Worm (Caenorhabditis elegans) whole organism, late embryonic: ENCODE results near the gene F07C6.2.

Source experiments
- K09A11.1 ChIP-seq: sonication (generic microtip); optimal IDR thresholded peaks from 2 replicates; lab custom pipeline; 2017; ENCODE audit warnings: antibody characterized with exemption, mild to moderate bottlenecking, missing genetic modification characterization, missing compliant biosample characterization; ENCODE audit not compliant: insufficient read depth
- T23F11.4 ChIP-seq: fragments of 200-800 bp; sonication (Bioruptor generic); optimal IDR thresholded peaks from 2 replicates; lab custom pipeline; 2018; ENCODE audit warnings: mild to moderate bottlenecking, missing genetic modification characterization, missing compliant biosample characterization
- ahr-1 ChIP-seq: sonication (generic microtip); optimal IDR thresholded peaks from 2 replicates; lab custom pipeline; 2016; ENCODE audit warnings: missing genetic modification characterization, missing compliant biosample characterization
- ama-1 ChIP-seq: fragments of 150-350 bp; optimal IDR thresholded peaks from 2 replicates; lab custom pipeline; 2014
- ceh-19 ChIP-seq: fragments of 200-800 bp; sonication (Bioruptor generic); optimal IDR thresholded peaks from 2 replicates; lab custom pipeline; 2018; ENCODE audit warnings: mild to moderate bottlenecking, missing genetic modification characterization, missing compliant biosample characterization
- ceh-2 ChIP-seq: sonication (generic microtip); optimal IDR thresholded peaks from 2 replicates; lab custom pipeline; 2016; ENCODE audit warnings: missing genotype, missing genetic modification characterization, missing compliant biosample characterization
- ceh-24 ChIP-seq: sonication (generic microtip); optimal IDR thresholded peaks from 2 replicates; lab custom pipeline; 2016; ENCODE audit warnings: mild to moderate bottlenecking, missing genetic modification characterization, missing compliant biosample characterization
- ceh-30 ChIP-seq: fragments of 150-350 bp; optimal IDR thresholded peaks from 2 replicates; lab custom pipeline; 2014; ENCODE audit warnings: missing biosample characterization, missing genetic modification characterization
- ceh-34 ChIP-seq: sonication (generic microtip); optimal IDR thresholded peaks from 2 replicates; lab custom pipeline; 2016; ENCODE audit warnings: mild to moderate bottlenecking, missing genetic modification characterization, missing compliant biosample characterization
- ceh-6 ChIP-seq: fragments of 200-800 bp; sonication (Bioruptor generic); optimal IDR thresholded peaks from 2 replicates; lab custom pipeline; 2018; ENCODE audit warnings: mild to moderate bottlenecking, missing genetic modification characterization, missing compliant biosample characterization
- ceh-9 ChIP-seq: sonication (generic microtip); optimal IDR thresholded peaks from 2 replicates; lab custom pipeline; 2016; ENCODE audit warnings: mild to moderate bottlenecking, missing genetic modification characterization, inconsistent platforms, missing compliant biosample characterization
- dmd-4 ChIP-seq: sonication (generic microtip); optimal IDR thresholded peaks from 2 replicates; lab custom pipeline; 2016; ENCODE audit warnings: borderline replicate concordance, missing genetic modification characterization, missing compliant biosample characterization
- elt-2 ChIP-seq: sonication (generic microtip); optimal IDR thresholded peaks from 2 replicates; lab custom pipeline; 2016; ENCODE audit warnings: missing genetic modification reagents, missing genetic modification characterization, missing compliant biosample characterization
- eyg-1 ChIP-seq: sonication (generic microtip); optimal IDR thresholded peaks from 2 replicates; lab custom pipeline; 2016; ENCODE audit warnings: missing genotype, missing genetic modification characterization, missing compliant biosample characterization
- fax-1 ChIP-seq: sonication (generic microtip); optimal IDR thresholded peaks from 2 replicates; lab custom pipeline; 2016; ENCODE audit warnings: missing genotype, missing genetic modification characterization, missing compliant biosample characterization
- fkh-10 ChIP-seq: fragments of 150-350 bp; optimal IDR thresholded peaks from 2 replicates; lab custom pipeline; 2014; ENCODE audit warnings: missing biosample characterization, missing genetic modification reagents, missing genetic modification characterization
- fkh-6 ChIP-seq: sonication (generic microtip); optimal IDR thresholded peaks from 2 replicates; lab custom pipeline; 2016; ENCODE audit warnings: missing genetic modification characterization, missing compliant biosample characterization
- hlh-15 ChIP-seq: sonication (generic microtip); optimal IDR thresholded peaks from 2 replicates; lab custom pipeline; 2016; ENCODE audit warnings: missing genetic modification characterization, missing compliant biosample characterization
- hlh-8 ChIP-seq: sonication (generic microtip); optimal IDR thresholded peaks from 2 replicates; lab custom pipeline; 2016; ENCODE audit warnings: missing genotype, missing genetic modification characterization, missing compliant biosample characterization
- nfya-1 ChIP-seq: sonication (generic microtip); optimal IDR thresholded peaks from 2 replicates; lab custom pipeline; 2017; ENCODE audit warnings: missing genetic modification characterization, mild to moderate bottlenecking, missing compliant biosample characterization, antibody characterized with exemption, moderate library complexity
- nhr-232 ChIP-seq: sonication (generic microtip); optimal IDR thresholded peaks from 2 replicates; lab custom pipeline; 2016; ENCODE audit warnings: missing genetic modification characterization, missing compliant biosample characterization
- pat-9 ChIP-seq: fragments of 200-800 bp; sonication (Bioruptor generic); optimal IDR thresholded peaks from 2 replicates; lab custom pipeline; 2018; ENCODE audit warnings: mild to moderate bottlenecking, missing genetic modification characterization, moderate library complexity, missing compliant biosample characterization
- pha-4 ChIP-seq: fragments of 150-350 bp; optimal IDR thresholded peaks from 2 replicates; lab custom pipeline; 2018; ENCODE audit warnings: missing biosample characterization, missing genetic modification reagents, missing genetic modification characterization
- ref-2 ChIP-seq: sonication (generic microtip); optimal IDR thresholded peaks from 2 replicates; lab custom pipeline; 2016; ENCODE audit warnings: missing genetic modification characterization, missing compliant biosample characterization
- sdc-2 ChIP-seq: sonication (generic microtip); optimal IDR thresholded peaks from 2 replicates; lab custom pipeline; 2016; ENCODE audit warnings: missing genotype, missing genetic modification characterization, missing compliant biosample characterization
- tbx-7 ChIP-seq: sonication (generic microtip); optimal IDR thresholded peaks from 2 replicates; lab custom pipeline; 2016; ENCODE audit warnings: missing genotype, missing genetic modification characterization, missing compliant biosample characterization
- unc-3 ChIP-seq, 2 experiments: fragments of 200-800 bp in 1 of 2; sonication (Bioruptor generic) in 1 of 2; sonication (generic microtip) in 1 of 2; conservative IDR thresholded peaks in 1 of 2; optimal IDR thresholded peaks in 1 of 2; 2 replicates each; pipeline versions ENCODE4 v1.3.6 to Lab custom; 2016 to 2022; ENCODE audit warnings: missing compliant biosample characterization in 2 of 2, missing genetic modification characterization in 2 of 2, missing genetic modification reagents in 1 of 2
- unc-42 ChIP-seq: sonication (generic microtip); optimal IDR thresholded peaks from 2 replicates; lab custom pipeline; 2016; ENCODE audit warnings: missing genotype, missing genetic modification characterization, missing compliant biosample characterization
- unc-55 ChIP-seq: sonication (generic microtip); optimal IDR thresholded peaks from 2 replicates; lab custom pipeline; 2017; ENCODE audit warnings: missing biosample characterization, missing genetic modification reagents, missing genetic modification characterization

Gene F07C6.2

DNA sequence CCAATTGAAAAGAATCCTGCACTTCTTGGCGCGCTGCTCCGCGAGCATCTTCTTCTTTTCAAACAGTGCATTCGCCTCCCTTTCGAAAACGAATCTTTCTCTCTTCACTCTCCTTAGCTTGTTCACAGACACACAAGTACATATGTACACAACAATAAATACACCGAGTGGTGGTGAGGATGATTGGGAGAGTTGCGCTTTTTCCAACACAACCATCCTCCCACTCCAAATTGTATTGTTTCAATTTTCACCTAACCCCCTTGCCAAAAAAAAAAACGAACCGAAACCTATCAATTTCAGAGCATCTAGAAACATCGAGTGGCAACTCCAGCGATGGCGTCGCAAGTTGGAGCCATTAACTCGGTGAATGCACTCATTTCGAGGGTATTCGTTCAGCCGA is 44.7 kb upstream of the F07C6.2 start, which contains the start of gene inx-6:
Gene inx-6 (plus strand): TSS at position 301 of the 400 bp plus-strand sequence.
- TF ChIP-seq ceh-9 (tag; lab: Kevin White, UChicago) (no peak), ceh-30 (no peak), nfya-1 (tag; lab: Kevin White, UChicago) (no peak), unc-55 (GFP tag; lab: Kevin White, UChicago) (no peak), dmd-4 (tag; lab: Kevin White, UChicago) (no peak)

DNA sequence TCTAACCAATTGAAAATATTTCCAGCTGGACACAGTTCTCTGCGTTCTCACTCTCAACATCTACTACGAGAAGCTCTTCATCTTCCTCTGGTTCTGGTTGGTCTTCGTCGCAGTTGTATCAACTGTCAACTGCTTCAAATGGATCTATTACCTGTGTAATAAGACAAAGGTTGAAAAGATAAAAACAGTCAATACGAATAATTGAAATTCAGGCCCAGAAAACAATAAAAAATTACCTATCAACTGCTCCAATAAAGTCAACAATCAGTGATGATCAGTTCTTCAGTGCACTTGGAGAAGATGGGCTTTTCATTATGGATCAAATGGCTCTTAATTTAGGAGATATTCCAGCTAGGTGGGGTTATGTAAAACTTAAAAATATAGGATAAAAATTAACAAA is 42.2 kb upstream of the F07C6.2 start:
- TF ChIP-seq sdc-2 (tag; lab: Kevin White, UChicago): no peak
- TF ChIP-seq T23F11.4 (GFP tag; lab: Kevin White, UChicago): no peak
- TF ChIP-seq ceh-19 (GFP tag; lab: Kevin White, UChicago): no peak
- TF ChIP-seq dmd-4 (tag; lab: Kevin White, UChicago): no peak
- no peak for TF ChIP-seq ceh-24 (tag; lab: Kevin White, UChicago)
- no peak for TF ChIP-seq fkh-10 (GFP tag; lab: Kevin White, UChicago)
- no peak for TF ChIP-seq elt-2 (tag; lab: Kevin White, UChicago)
- TF ChIP-seq eyg-1 (tag; lab: Kevin White, UChicago): no peak
- no peak for TF ChIP-seq ceh-9 (tag; lab: Kevin White, UChicago)

DNA sequence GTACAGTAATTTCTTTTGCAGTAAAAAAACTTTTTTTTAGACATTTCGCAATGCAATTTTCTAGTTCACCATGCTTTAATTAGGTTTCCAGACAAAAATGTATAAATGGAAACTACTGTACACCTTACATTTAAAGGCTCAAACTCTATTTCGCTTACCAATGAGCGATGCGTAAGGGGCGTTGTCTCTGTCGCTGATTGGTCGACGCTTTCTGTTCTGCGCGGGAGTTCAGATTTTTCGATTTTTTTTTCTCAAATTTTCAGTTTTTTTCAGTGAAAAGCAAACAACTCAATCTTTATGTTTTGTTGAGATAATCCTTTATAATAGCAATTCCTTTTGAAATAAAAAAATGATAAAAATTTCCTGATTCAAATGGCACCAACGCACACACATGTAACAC is 36.8 kb upstream of the F07C6.2 start:
- TF ChIP-seq ceh-2 (tag; lab: Kevin White, UChicago) (no peak), hlh-8 (tag; lab: Kevin White, UChicago) (no peak), ref-2 (no peak), hlh-15 (tag; lab: Kevin White, UChicago) (no peak), nfya-1 (tag; lab: Kevin White, UChicago) (peak; percentile 60)
- TF ChIP-seq, all 69 proteins: peak for 1

DNA sequence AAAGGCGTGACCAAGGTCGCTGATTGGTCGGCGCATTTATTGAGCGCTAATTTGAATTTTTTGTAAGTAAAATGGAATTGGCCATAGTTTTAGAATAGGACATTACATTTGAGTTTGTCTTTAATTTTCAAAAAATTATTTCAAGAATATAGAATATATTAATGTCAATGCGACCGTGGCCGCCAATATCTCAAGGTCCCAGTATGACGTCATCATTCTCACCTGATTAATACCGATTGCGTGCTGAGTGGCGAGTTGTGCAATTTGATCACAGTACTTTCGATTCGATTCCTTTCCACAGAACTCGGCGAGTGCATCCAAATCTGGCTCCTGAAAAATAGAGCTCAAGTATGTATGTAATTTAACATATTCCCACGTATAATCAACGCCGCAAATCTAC is 35.3 kb upstream of the F07C6.2 start:
- TF ChIP-seq nfya-1 (tag; lab: Kevin White, UChicago) (peak; percentile 69), K09A11.1 (no peak)

DNA sequence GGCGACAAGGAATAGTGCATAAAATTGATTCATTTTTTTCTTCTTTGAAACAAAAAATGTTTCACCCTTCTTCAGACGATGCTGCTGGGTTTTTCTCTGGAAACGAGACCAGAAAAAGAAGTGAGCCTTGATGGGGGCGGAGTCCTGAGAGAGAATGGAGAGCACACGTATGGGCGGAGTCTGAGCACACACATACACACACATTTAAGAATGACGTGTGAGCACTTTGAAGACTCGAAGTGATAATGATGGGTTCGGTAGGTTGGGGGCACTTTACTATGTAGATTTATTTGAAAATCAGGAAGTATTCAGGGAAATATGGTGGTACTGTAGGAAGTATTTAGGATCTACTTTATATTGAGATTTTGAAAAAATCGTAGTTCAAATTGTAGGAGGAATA is 33.5 kb upstream of the F07C6.2 start, which contains the start of gene flp-9:
Gene flp-9 (minus strand): TSS at position 101 of the 400 bp plus-strand sequence.
- no peak for TF ChIP-seq pha-4 (tag; lab: Kevin White, UChicago)
- no peak for TF ChIP-seq unc-3 (GFP tag; conservative IDR thresholded peaks at IDR 0.05; lab: Robert Waterston, UW)
- no peak for TF ChIP-seq unc-3 (tag; optimal IDR thresholded peaks at IDR 0.05; lab: Kevin White, UChicago)
- TF ChIP-seq tbx-7 (tag; lab: Kevin White, UChicago): no peak
- no peak for TF ChIP-seq ama-1 (lab: Kevin White, UChicago)
- no peak for TF ChIP-seq nfya-1 (tag; lab: Kevin White, UChicago)
- no peak for TF ChIP-seq dmd-4 (tag; lab: Kevin White, UChicago)
- no peak for TF ChIP-seq ceh-2 (tag; lab: Kevin White, UChicago)
- no peak for TF ChIP-seq nhr-232 (tag; lab: Kevin White, UChicago)
- no peak for TF ChIP-seq ceh-34 (tag; lab: Kevin White, UChicago)
- TF ChIP-seq pat-9 (tag; lab: Kevin White, UChicago): no peak
- no peak for TF ChIP-seq fax-1 (tag; lab: Kevin White, UChicago)
- TF ChIP-seq ceh-6 (GFP tag; lab: Kevin White, UChicago): no peak
- no peak for TF ChIP-seq T23F11.4 (GFP tag; lab: Kevin White, UChicago)

DNA sequence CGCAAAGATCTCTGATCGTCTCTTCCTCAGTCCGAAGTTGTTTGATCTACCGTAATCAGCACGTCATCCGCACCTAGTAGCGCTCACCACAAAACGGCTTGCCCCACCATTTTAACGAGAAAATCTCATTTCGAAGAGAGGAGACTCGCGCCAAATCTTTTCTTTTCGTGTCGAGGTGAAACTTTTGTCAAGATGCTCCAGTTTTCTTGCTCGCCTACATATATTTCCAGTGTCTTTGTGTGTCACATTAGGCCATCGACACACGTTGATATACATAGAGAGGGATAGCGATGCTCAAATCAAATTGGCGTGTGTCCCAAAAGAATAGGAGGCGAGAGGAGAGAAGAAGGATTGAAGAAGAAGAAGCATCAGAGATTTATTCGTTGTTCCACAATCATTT is 28.2 kb upstream of the F07C6.2 start:
- TF ChIP-seq ceh-9 (tag; lab: Kevin White, UChicago) (no peak), unc-42 (peak; percentile 90)

DNA sequence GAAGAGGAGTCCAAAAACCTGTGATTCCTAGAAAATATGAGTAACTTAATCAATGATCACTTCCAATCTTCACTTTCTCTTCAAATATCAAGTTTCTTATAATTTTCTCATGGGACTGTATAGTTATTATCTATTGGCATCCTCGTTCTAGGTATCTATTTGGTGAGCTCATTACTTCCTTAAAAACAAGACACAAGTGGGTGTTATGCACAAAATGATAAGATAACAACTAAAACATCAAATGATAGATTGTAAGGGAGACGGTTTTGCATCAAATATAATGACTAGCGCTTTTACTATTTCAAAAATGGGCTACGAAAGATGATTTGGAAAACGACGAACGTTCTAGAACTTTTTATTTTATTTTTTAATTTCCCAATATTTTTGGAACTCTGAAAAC is 25.9 kb upstream of the F07C6.2 start, which contains the start of gene ZK897.10:
Gene ZK897.10 (plus strand): TSS at position 285 of the 400 bp plus-strand sequence.
- no peak for TF ChIP-seq ahr-1 (tag; lab: Kevin White, UChicago)
- TF ChIP-seq fkh-6: no peak
- TF ChIP-seq elt-2 (tag; lab: Kevin White, UChicago): peak; percentile 86
